Fruit fly (Drosophila melanogaster) whole organism, pupa: ENCODE measurements around the gene CG46515.
"Not testable (repeated sequence)": the region's sequence is repeated elsewhere in the genome, so short reads cannot be mapped to it uniquely, and the experiment has no call there.

Experiments
- CG10348 ChIP-seq: fragments of 200-800 bp; sonication (Bioruptor generic); IDR thresholded peaks from 2 replicates; pipeline ENCODE4 v1.3.6; 2022; ENCODE audit warnings: missing biosample characterization, missing genetic modification characterization
- CG12605 ChIP-seq: fragments of 200-800 bp; sonication (Bioruptor generic); IDR thresholded peaks from 2 replicates; pipeline ENCODE4 v1.3.6; 2022; ENCODE audit warnings: missing biosample characterization, missing genetic modification characterization
- CG15710 ChIP-seq: fragments of 200-800 bp; sonication (Bioruptor generic); optimal IDR thresholded peaks from 2 replicates; lab custom pipeline; 2018; ENCODE audit warnings: missing biosample characterization, mild to moderate bottlenecking, missing genetic modification characterization, moderate library complexity
- CG17806 ChIP-seq: fragments of 200-800 bp; sonication (Bioruptor generic); optimal IDR thresholded peaks from 2 replicates; lab custom pipeline; 2018; ENCODE audit warnings: missing biosample characterization, mild to moderate bottlenecking, missing genetic modification characterization, moderate library complexity
- CG32121 ChIP-seq: fragments of 200-800 bp; sonication (Bioruptor generic); IDR thresholded peaks from 2 replicates; pipeline ENCODE4 v1.3.6; 2022; ENCODE audit warnings: missing biosample characterization, missing genetic modification characterization
- CG4496 ChIP-seq: fragments of 200-800 bp; sonication (Bioruptor generic); IDR thresholded peaks from 3 replicates; pipeline ENCODE4 v1.3.6; 2022; ENCODE audit warnings: missing biosample characterization, missing genetic modification characterization
- CG8159 ChIP-seq: fragments of 200-800 bp; sonication (Bioruptor generic); optimal IDR thresholded peaks from 3 replicates; lab custom pipeline; 2018; ENCODE audit warnings: missing biosample characterization, mild to moderate bottlenecking, missing genetic modification characterization, moderate library complexity
- CG8301 ChIP-seq: fragments of 200-800 bp; sonication (Bioruptor generic); optimal IDR thresholded peaks from 2 replicates; lab custom pipeline; 2018; ENCODE audit warnings: missing biosample characterization, mild to moderate bottlenecking, missing genetic modification characterization
- CG9948 ChIP-seq: fragments of 200-800 bp; sonication (Bioruptor generic); optimal IDR thresholded peaks from 2 replicates; lab custom pipeline; 2018; ENCODE audit warnings: missing biosample characterization, mild to moderate bottlenecking, missing genetic modification characterization, moderate library complexity
- EcR ChIP-seq: fragments of 200-800 bp; sonication (Bioruptor generic); optimal IDR thresholded peaks from 3 replicates; lab custom pipeline; 2019; ENCODE audit warnings: missing biosample characterization, missing genetic modification characterization, mild to moderate bottlenecking, moderate library complexity, missing genetic modification reagents
- Pif1A ChIP-seq: fragments of 200-800 bp; sonication (Bioruptor generic); optimal IDR thresholded peaks from 3 replicates; lab custom pipeline; 2016; ENCODE audit warnings: missing biosample characterization, missing genetic modification characterization
- Pif1B ChIP-seq: fragments of 200-800 bp; sonication (Bioruptor generic); optimal IDR thresholded peaks from 3 replicates; lab custom pipeline; 2016; ENCODE audit warnings: missing biosample characterization, missing genetic modification characterization
- Snoo ChIP-seq: fragments of 200-800 bp; sonication (Bioruptor generic); optimal IDR thresholded peaks from 3 replicates; lab custom pipeline; 2017; ENCODE audit warnings: missing biosample characterization, mild to moderate bottlenecking, missing genetic modification characterization, inconsistent platforms
- fd96Ca ChIP-seq: fragments of 200-800 bp; sonication (Bioruptor generic); IDR thresholded peaks from 3 replicates; pipeline ENCODE4 v1.3.6; 2022; ENCODE audit warnings: missing biosample characterization, missing genetic modification characterization
- gl ChIP-seq: fragments of 200-800 bp; sonication (Bioruptor generic); optimal IDR thresholded peaks from 2 replicates; lab custom pipeline; 2018; ENCODE audit warnings: missing biosample characterization, mild to moderate bottlenecking, missing genetic modification characterization
- rn ChIP-seq: fragments of 200-800 bp; sonication (Bioruptor generic); IDR thresholded peaks from 2 replicates; pipeline ENCODE4 v1.3.6; 2022; ENCODE audit warnings: missing biosample characterization, missing genetic modification characterization

CG46515 gene

DNA sequence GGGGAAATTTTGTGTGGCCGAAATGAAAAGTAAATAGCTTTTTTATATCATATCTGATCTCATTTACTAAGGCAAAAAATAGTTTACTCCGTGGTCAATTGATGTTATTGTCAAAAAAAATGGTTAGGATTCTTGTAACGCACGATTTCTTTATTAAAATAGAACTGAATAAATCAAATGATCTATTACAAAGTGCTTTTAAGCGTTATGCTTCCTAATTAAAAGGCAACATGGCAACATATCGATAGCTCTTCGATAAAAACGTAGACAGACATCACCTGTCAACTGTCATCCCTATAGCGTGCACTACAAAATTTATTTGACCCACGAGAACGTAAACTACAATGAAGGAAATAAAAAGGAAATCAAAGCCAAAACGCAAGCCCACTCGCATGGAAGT is at the start of gene CG46515:
Gene CG46515, plus strand, starts transcription at position 301 of the 400 bp plus-strand sequence.
- not testable (repeated sequence) for TF ChIP-seq gl (tag; lab: Kevin White, UChicago); CG4496 (GFP tag; lab: Robert Waterston, UW); Pif1B (GFP tag; lab: Kevin White, UChicago)

DNA sequence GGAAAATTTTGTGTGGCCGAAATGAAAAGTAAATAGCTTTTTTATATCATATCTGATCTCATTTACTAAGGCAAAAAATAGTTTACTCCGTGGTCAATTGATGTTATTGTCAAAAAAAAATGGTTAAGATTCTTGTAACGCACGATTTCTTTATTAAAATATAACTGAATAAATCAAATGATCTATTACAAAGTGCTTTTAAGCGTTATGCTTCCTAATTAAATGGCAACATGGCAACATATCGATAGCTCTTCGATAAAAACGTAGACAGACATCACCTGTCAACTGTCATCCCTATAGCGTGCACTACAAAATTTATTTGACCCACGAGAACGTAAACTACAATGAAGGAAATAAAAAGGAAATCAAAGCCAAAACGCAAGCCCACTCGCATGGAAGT is 49.4 kb upstream of the CG46515 start, which contains the start of gene CG46505:
Gene CG46505, plus strand, starts transcription at position 301 of the 400 bp plus-strand sequence.
- not testable (repeated sequence) for TF ChIP-seq CG15710 (tag; lab: Kevin White, UChicago); Pif1A (GFP tag; lab: Kevin White, UChicago); CG9948 (tag; lab: Kevin White, UChicago)

DNA sequence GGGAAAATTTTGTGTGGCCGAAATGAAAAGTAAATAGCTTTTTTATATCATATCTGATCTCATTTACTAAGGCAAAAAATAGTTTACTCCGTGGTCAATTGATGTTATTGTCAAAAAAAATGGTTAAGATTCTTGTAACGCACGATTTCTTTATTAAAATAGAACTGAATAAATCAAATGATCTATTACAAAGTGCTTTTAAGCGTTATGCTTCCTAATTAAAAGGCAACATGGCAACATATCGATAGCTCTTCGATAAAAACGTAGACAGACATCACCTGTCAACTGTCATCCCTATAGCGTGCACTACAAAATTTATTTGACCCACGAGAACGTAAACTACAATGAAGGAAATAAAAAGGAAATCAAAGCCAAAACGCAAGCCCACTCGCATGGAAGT is 44.4 kb upstream of the CG46515 start, which contains the start of gene CG46506:
Gene CG46506, plus strand, starts transcription at position 301 of the 400 bp plus-strand sequence.
- not testable (repeated sequence) for TF ChIP-seq CG9948 (tag; lab: Kevin White, UChicago); CG32121 (GFP tag; lab: Robert Waterston, UW); CG4496 (GFP tag; lab: Robert Waterston, UW)

DNA sequence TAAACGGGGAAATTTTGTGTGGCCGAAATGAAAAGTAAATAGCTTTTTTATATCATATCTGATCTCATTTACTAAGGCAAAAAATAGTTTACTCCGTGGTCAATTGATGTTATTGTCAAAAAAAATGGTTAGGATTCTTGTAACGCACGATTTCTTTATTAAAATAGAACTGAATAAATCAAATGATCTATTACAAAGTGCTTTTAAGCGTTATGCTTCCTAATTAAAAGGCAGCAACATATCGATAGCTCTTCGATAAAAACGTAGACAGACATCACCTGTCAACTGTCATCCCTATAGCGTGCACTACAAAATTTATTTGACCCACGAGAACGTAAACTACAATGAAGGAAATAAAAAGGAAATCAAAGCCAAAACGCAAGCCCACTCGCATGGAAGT is 39.4 kb upstream of the CG46515 start, which contains the start of gene CG46507:
Gene CG46507, plus strand, starts transcription at position 301 of the 400 bp plus-strand sequence.
- TF ChIP-seq CG8301, CG8159, CG17806 (tag; lab: Kevin White, UChicago): not testable (repeated sequence)

DNA sequence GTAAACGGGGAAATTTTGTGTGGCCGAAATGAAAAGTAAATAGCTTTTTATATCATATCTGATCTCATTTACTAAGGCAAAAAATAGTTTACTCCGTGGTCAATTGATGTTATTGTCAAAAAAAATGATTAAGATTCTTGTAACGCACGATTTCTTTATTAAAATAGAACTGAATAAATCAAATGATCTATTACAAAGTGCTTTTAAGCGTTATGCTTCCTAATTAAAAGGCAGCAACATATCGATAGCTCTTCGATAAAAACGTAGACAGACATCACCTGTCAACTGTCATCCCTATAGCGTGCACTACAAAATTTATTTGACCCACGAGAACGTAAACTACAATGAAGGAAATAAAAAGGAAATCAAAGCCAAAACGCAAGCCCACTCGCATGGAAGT is 34.6 kb upstream of the CG46515 start, which contains the start of gene CG46508:
Gene CG46508, plus strand, starts transcription at position 301 of the 400 bp plus-strand sequence.
- not testable (repeated sequence) for TF ChIP-seq CG8301 (tag; lab: Kevin White, UChicago); CG9948 (tag; lab: Kevin White, UChicago); Snoo

DNA sequence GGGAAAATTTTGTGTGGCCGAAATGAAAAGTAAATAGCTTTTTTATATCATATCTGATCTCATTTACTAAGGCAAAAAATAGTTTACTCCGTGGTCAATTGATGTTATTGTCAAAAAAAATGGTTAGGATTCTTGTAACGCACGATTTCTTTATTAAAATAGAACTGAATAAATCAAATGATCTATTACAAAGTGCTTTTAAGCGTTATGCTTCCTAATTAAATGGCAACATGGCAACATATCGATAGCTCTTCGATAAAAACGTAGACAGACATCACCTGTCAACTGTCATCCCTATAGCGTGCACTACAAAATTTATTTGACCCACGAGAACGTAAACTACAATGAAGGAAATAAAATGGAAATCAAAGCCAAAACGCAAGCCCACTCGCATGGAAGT is 29.6 kb upstream of the CG46515 start, which contains the start of gene CG46509:
Gene CG46509, plus strand, starts transcription at position 301 of the 400 bp plus-strand sequence.
- not testable (repeated sequence) for TF ChIP-seq CG8159 (tag; lab: Kevin White, UChicago); fd96Ca; CG12605

DNA sequence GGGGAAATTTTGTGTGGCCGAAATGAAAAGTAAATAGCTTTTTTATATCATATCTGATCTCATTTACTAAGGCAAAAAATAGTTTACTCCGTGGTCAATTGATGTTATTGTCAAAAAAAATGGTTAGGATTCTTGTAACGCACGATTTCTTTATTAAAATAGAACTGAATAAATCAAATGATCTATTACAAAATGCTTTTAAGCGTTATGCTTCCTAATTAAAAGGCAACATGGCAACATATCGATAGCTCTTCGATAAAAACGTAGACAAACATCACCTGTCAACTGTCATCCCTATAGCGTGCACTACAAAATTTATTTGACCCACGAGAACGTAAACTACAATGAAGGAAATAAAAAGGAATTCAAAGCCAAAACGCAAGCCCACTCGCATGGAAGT is 24.8 kb upstream of the CG46515 start, which contains the start of gene CG46510:
Gene CG46510, plus strand, starts transcription at position 301 of the 400 bp plus-strand sequence.
- TF ChIP-seq CG8159 (tag; lab: Kevin White, UChicago); CG9948 (tag; lab: Kevin White, UChicago); CG12605: not testable (repeated sequence)

DNA sequence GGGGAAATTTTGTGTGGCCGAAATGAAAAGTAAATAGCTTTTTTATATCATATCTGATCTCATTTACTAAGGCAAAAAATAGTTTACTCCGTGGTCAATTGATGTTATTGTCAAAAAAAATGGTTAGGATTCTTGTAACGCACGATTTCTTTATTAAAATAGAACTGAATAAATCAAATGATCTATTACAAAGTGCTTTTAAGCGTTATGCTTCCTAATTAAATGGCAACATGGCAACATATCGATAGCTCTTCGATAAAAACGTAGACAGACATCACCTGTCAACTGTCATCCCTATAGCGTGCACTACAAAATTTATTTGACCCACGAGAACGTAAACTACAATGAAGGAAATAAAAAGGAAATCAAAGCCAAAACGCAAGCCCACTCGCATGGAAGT is 19.8 kb upstream of the CG46515 start, which contains the start of gene CG46511:
Gene CG46511, plus strand, starts transcription at position 301 of the 400 bp plus-strand sequence.
- TF ChIP-seq EcR; rn (GFP tag; lab: Robert Waterston, UW); CG15710 (tag; lab: Kevin White, UChicago): not testable (repeated sequence)

DNA sequence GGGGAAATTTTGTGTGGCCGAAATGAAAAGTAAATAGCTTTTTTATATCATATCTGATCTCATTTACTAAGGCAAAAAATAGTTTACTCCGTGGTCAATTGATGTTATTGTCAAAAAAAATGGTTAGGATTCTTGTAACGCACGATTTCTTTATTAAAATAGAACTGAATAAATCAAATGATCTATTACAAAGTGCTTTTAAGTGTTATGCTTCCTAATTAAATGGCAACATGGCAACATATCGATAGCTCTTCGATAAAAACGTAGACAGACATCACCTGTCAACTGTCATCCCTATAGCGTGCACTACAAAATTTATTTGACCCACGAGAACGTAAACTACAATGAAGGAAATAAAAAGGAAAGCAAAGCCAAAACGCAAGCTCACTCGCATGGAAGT is 14.9 kb upstream of the CG46515 start, which contains the start of gene CG46512:
Gene CG46512, plus strand, starts transcription at position 301 of the 400 bp plus-strand sequence.
- TF ChIP-seq CG8159 (tag; lab: Kevin White, UChicago); CG10348; CG9948 (tag; lab: Kevin White, UChicago): not testable (repeated sequence)

DNA sequence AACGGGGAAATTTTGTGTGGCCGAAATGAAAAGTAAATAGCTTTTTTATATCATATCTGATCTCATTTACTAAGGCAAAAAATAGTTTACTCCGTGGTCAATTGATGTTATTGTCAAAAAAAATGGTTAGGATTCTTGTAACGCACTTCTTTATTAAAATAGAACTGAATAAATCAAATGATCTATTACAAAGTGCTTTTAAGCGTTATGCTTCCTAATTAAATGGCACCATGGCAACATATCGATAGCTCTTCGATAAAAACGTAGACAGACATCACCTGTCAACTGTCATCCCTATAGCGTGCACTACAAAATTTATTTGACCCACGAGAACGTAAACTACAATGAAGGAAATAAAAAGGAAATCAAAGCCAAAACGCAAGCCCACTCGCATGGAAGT is 10.0 kb upstream of the CG46515 start, which contains the start of gene CG46513:
Gene CG46513, plus strand, starts transcription at position 301 of the 400 bp plus-strand sequence.
- TF ChIP-seq CG12605; Pif1B (GFP tag; lab: Kevin White, UChicago); CG32121 (GFP tag; lab: Robert Waterston, UW): not testable (repeated sequence)
